Fruit fly (Drosophila melanogaster): Measurements from ENCODE around the gene hemo.

hemo gene

dm6 chr3R:18515010-18515409, 50.0 kb downstream of the hemo start (continued):
- TF ChIP-seq CG17829 (tag; optimal IDR thresholded peaks at IDR 0.05) (no peak), CG10147 (GFP tag; optimal IDR thresholded peaks at IDR 0.05) (no peak), chif (GFP tag; optimal IDR thresholded peaks at IDR 0.05) (no peak), CG16779 (GFP tag; IDR thresholded peaks at IDR 0.05) (no peak), ase (GFP tag; IDR thresholded peaks at IDR 0.05) (0 out of 3 replicates have a peak, but pooled peaks have one; percentile 13), dan (GFP tag; IDR thresholded peaks at IDR 0.05) (no peak)
